Worm (Caenorhabditis elegans): ENCODE results near the gene T18D3.5.

DNA sequence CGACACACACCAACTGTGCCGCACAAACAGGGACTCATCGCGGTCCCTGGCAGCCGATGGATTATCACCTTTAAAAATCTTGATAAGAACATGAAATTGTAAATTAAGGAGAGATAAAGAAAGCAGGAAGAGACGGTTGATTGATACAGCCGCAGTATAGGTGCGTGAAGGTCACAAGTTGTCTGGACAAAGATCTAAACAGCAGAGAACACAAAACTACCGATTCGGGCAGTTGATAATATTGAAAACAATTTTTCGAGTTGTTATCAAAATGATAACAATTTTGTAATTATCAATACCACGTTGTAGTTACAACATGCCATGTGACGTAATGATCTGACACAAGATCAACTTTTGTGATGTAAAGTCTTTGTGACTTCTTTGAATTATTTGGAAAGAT lies 37.2 kb downstream of the T18D3.5 start:
- TF ChIP-seq ama-1 (optimal IDR thresholded peaks at IDR 0.05), result no peak
- no peak for TF ChIP-seq hmbx-1 (tag; optimal IDR thresholded peaks at IDR 0.05)
- TF ChIP-seq sea-1 (GFP tag; conservative IDR thresholded peaks at IDR 0.05), result no peak
- TF ChIP-seq B0310.2 (tag; optimal IDR thresholded peaks at IDR 0.05), result no peak
- TF ChIP-seq hmg-4 (GFP tag; optimal IDR thresholded peaks at IDR 0.05), result no peak
- TF ChIP-seq ceh-13 (GFP tag; optimal IDR thresholded peaks at IDR 0.05), result no peak
- TF ChIP-seq aly-1 (tag; optimal IDR thresholded peaks at IDR 0.05), result no peak
- no peak for TF ChIP-seq tbx-11 (GFP tag; IDR thresholded peaks at IDR 0.05)
- no peak for TF ChIP-seq scrt-1 (GFP tag; IDR thresholded peaks at IDR 0.05)

All from whole organism, early embryonic.